Fruit fly (Drosophila melanogaster): ENCODE results near the gene CG3708.

CG3708 gene

dm6 chrX:932166-932565 lies 2.3 kb upstream of the CG3708 start, which contains the start of the genes CG32815 and CG3706:
TSS of gene CG32815 (plus strand) at chrX:932466.
TSS of gene CG3706 (minus strand) at chrX:932475.
- no peak for TF ChIP-seq noc (tag; optimal IDR thresholded peaks at IDR 0.05)

dm6 chrX:927863-928257 lies 2.0 kb downstream of the CG3708 start, which contains the start of the genes CG43867 and MED22:
TSS of gene CG43867 (minus strand) at chrX:927975.
TSS of gene MED22 (plus strand) at chrX:928139.
- no peak for TF ChIP-seq noc (tag; optimal IDR thresholded peaks at IDR 0.05)

dm6 chrX:927209-927862 lies 2.6 kb downstream of the CG3708 start, which contains the start of gene Lztr1:
TSS of gene Lztr1 (minus strand) at chrX:927582.
- no peak for TF ChIP-seq noc (tag; optimal IDR thresholded peaks at IDR 0.05)

- TF ChIP-seq noc (tag; optimal IDR thresholded peaks at IDR 0.05) = no peak
Observed at dm6 chrX:921359-921758, 8.5 kb downstream of the CG3708 start.

- TF ChIP-seq noc (tag; optimal IDR thresholded peaks at IDR 0.05) = no peak
Observed at dm6 chrX:908763-909497, 21.0 kb downstream of the CG3708 start.

- TF ChIP-seq noc (tag; optimal IDR thresholded peaks at IDR 0.05) = peak; percentile 50
Observed at dm6 chrX:900725-901345, 29.1 kb downstream of the CG3708 start.

- TF ChIP-seq noc (tag; optimal IDR thresholded peaks at IDR 0.05) = no peak
Observed at dm6 chrX:899407-900050, 30.4 kb downstream of the CG3708 start.

dm6 chrX:898367-898766 lies 31.5 kb downstream of the CG3708 start:
- TF ChIP-seq noc (tag; optimal IDR thresholded peaks at IDR 0.05) = no peak

dm6 chrX:894182-894581 lies 35.7 kb downstream of the CG3708 start, which contains the start of gene CG11663:
TSS of gene CG11663 (plus strand) at chrX:894482.
- no peak for TF ChIP-seq noc (tag; optimal IDR thresholded peaks at IDR 0.05)
